Fruit fly (Drosophila melanogaster) whole organism, prepupa: ENCODE data around the gene smo.

Source experiments
- Blimp-1 ChIP-seq: fragments of 200-800 bp; sonication (Bioruptor generic); optimal IDR thresholded peaks from 3 replicates; lab custom pipeline; 2017; ENCODE audit warnings: missing biosample characterization, missing genetic modification characterization, mild to moderate bottlenecking, moderate library complexity, missing genetic modification reagents
- CG10669 ChIP-seq: fragments of 200-800 bp; sonication (Bioruptor generic); optimal IDR thresholded peaks from 3 replicates; lab custom pipeline; 2018; ENCODE audit warnings: missing biosample characterization, mild to moderate bottlenecking, missing genetic modification characterization, moderate library complexity
- CG11294 ChIP-seq: fragments of 200-800 bp; sonication (Bioruptor generic); IDR thresholded peaks from 2 replicates; pipeline ENCODE4 v1.3.6; 2022; ENCODE audit warnings: missing biosample characterization, missing genetic modification characterization
- CG11762 ChIP-seq: fragments of 200-800 bp; sonication (Bioruptor generic); optimal IDR thresholded peaks from 3 replicates; lab custom pipeline; 2016; ENCODE audit warnings: missing biosample characterization, missing genetic modification characterization; ENCODE audit not compliant: insufficient read depth
- CG15336 ChIP-seq: fragments of 200-800 bp; sonication (Bioruptor generic); IDR thresholded peaks from 2 replicates; pipeline ENCODE4 v1.3.6; 2022; ENCODE audit warnings: missing biosample characterization, missing genetic modification characterization
- CG1621 ChIP-seq: fragments of 200-800 bp; sonication (Bioruptor generic); optimal IDR thresholded peaks from 3 replicates; lab custom pipeline; 2018; ENCODE audit warnings: missing biosample characterization, mild to moderate bottlenecking, missing genetic modification characterization
- CG16779 ChIP-seq: fragments of 200-800 bp; sonication (Bioruptor generic); optimal IDR thresholded peaks from 3 replicates; lab custom pipeline; 2017; ENCODE audit warnings: missing biosample characterization, mild to moderate bottlenecking, missing genetic modification characterization
- CG31627 ChIP-seq: fragments of 200-800 bp; sonication (Bioruptor generic); optimal IDR thresholded peaks from 3 replicates; lab custom pipeline; 2016; ENCODE audit warnings: missing biosample characterization, missing genetic modification characterization
- CG32006 ChIP-seq: fragments of 200-800 bp; sonication (Bioruptor generic); optimal IDR thresholded peaks from 3 replicates; lab custom pipeline; 2017; ENCODE audit warnings: missing biosample characterization, mild to moderate bottlenecking, missing genetic modification characterization
- CG34406 ChIP-seq: fragments of 200-800 bp; sonication (Bioruptor generic); optimal IDR thresholded peaks from 3 replicates; lab custom pipeline; 2016; ENCODE audit warnings: missing biosample characterization, missing genetic modification characterization
- CG3919 ChIP-seq: fragments of 200-800 bp; sonication (Bioruptor generic); optimal IDR thresholded peaks from 3 replicates; lab custom pipeline; 2016; ENCODE audit warnings: missing biosample characterization, missing genetic modification characterization
- CG4318 ChIP-seq: fragments of 200-800 bp; sonication (Bioruptor generic); optimal IDR thresholded peaks from 3 replicates; lab custom pipeline; 2017; ENCODE audit warnings: missing biosample characterization, mild to moderate bottlenecking, missing genetic modification characterization
- CG6276 ChIP-seq: fragments of 200-800 bp; sonication (Bioruptor generic); optimal IDR thresholded peaks from 2 replicates; lab custom pipeline; 2017; ENCODE audit warnings: missing biosample characterization, mild to moderate bottlenecking, missing genetic modification characterization
- CG6792 ChIP-seq: fragments of 200-800 bp; sonication (Bioruptor generic); optimal IDR thresholded peaks from 3 replicates; lab custom pipeline; 2016; ENCODE audit warnings: missing biosample characterization, missing genetic modification characterization
- CG6808 ChIP-seq: fragments of 200-800 bp; sonication (Bioruptor generic); optimal IDR thresholded peaks from 3 replicates; lab custom pipeline; 2017; ENCODE audit warnings: missing biosample characterization, missing genetic modification characterization, mild to moderate bottlenecking, moderate library complexity, missing genetic modification reagents
- CG6854 ChIP-seq: fragments of 200-800 bp; sonication (Bioruptor generic); optimal IDR thresholded peaks from 2 replicates; lab custom pipeline; 2017; ENCODE audit warnings: missing biosample characterization, mild to moderate bottlenecking, missing genetic modification characterization
- CG7368 ChIP-seq: fragments of 200-800 bp; sonication (Bioruptor generic); optimal IDR thresholded peaks from 3 replicates; lab custom pipeline; 2016; ENCODE audit warnings: missing biosample characterization, missing genetic modification characterization
- CG8119 ChIP-seq: fragments of 200-800 bp; sonication (Bioruptor generic); IDR thresholded peaks from 3 replicates; pipeline ENCODE4 v1.3.6; 2022; ENCODE audit warnings: missing biosample characterization, missing genetic modification characterization
- CG8319 ChIP-seq: fragments of 200-800 bp; sonication (Bioruptor generic); optimal IDR thresholded peaks from 3 replicates; lab custom pipeline; 2016; ENCODE audit warnings: missing biosample characterization, missing genetic modification characterization
- CG8632 ChIP-seq: fragments of 200-800 bp; sonication (Bioruptor generic); optimal IDR thresholded peaks from 3 replicates; lab custom pipeline; 2016; ENCODE audit warnings: missing biosample characterization, missing genetic modification characterization
- CG9139 ChIP-seq: fragments of 200-800 bp; sonication (Bioruptor generic); optimal IDR thresholded peaks from 3 replicates; lab custom pipeline; 2017; ENCODE audit warnings: missing biosample characterization, mild to moderate bottlenecking, missing genetic modification characterization
- Eip78C ChIP-seq: fragments of 200-800 bp; sonication (Bioruptor generic); peaks from one replicate; lab custom pipeline; 2016; ENCODE audit warnings: missing biosample characterization, missing genetic modification characterization
- Eip93F ChIP-seq: fragments of 200-800 bp; sonication (Bioruptor generic); optimal IDR thresholded peaks from 2 replicates; lab custom pipeline; 2016; ENCODE audit warnings: missing biosample characterization, mild to moderate bottlenecking, missing genetic modification characterization
- Ets21C ChIP-seq: fragments of 200-800 bp; sonication (Bioruptor generic); optimal IDR thresholded peaks from 3 replicates; lab custom pipeline; 2016; ENCODE audit warnings: missing biosample characterization, missing genetic modification characterization
- Ets96B ChIP-seq: fragments of 200-800 bp; optimal IDR thresholded peaks from 2 replicates; lab custom pipeline; 2019; ENCODE audit warnings: missing biosample characterization, mild to moderate bottlenecking, missing genetic modification characterization, moderate library complexity
- Gug ChIP-seq: fragments of 200-800 bp; sonication (Bioruptor generic); IDR thresholded peaks from 2 replicates; pipeline ENCODE4 v1.3.6; 2022; ENCODE audit warnings: missing biosample characterization, missing genetic modification characterization
- Hr38 ChIP-seq: sonication (Bioruptor generic); optimal IDR thresholded peaks from 2 replicates; lab custom pipeline; 2016; ENCODE audit warnings: missing biosample characterization, missing genetic modification characterization
- Lpt ChIP-seq: fragments of 200-800 bp; sonication (Bioruptor generic); optimal IDR thresholded peaks from 3 replicates; lab custom pipeline; 2016; ENCODE audit warnings: missing biosample characterization, missing genetic modification characterization
- Met ChIP-seq: fragments of 200-800 bp; sonication (Bioruptor generic); optimal IDR thresholded peaks from 3 replicates; lab custom pipeline; 2016; ENCODE audit warnings: missing biosample characterization, missing genetic modification characterization
- OdsH ChIP-seq: fragments of 200-800 bp; sonication (Bioruptor generic); optimal IDR thresholded peaks from 3 replicates; lab custom pipeline; 2016; ENCODE audit warnings: missing biosample characterization, missing genetic modification characterization
- Sox102F ChIP-seq: fragments of 200-800 bp; sonication (Bioruptor generic); optimal IDR thresholded peaks from 2 replicates; lab custom pipeline; 2016; ENCODE audit warnings: missing biosample characterization, mild to moderate bottlenecking, missing genetic modification characterization
- Sox14 ChIP-seq: fragments of 200-800 bp; sonication (Bioruptor generic); optimal IDR thresholded peaks from 3 replicates; lab custom pipeline; 2016; ENCODE audit warnings: missing biosample characterization, missing genetic modification characterization
- Sox15 ChIP-seq: fragments of 200-800 bp; sonication (Bioruptor generic); optimal IDR thresholded peaks from 3 replicates; lab custom pipeline; 2016; ENCODE audit warnings: missing biosample characterization, missing genetic modification characterization
- achi ChIP-seq: fragments of 200-800 bp; sonication (Bioruptor generic); optimal IDR thresholded peaks from 3 replicates; lab custom pipeline; 2016; ENCODE audit warnings: missing biosample characterization, missing genetic modification characterization
- acj6 ChIP-seq: fragments of 200-800 bp; sonication (Bioruptor generic); optimal IDR thresholded peaks from 3 replicates; lab custom pipeline; 2016; ENCODE audit warnings: missing biosample characterization, missing genetic modification characterization
- cyc ChIP-seq: fragments of 200-800 bp; sonication (Bioruptor generic); optimal IDR thresholded peaks from 3 replicates; lab custom pipeline; 2016; ENCODE audit warnings: missing biosample characterization, missing genetic modification characterization
- dac ChIP-seq: fragments of 200-800 bp; sonication (Bioruptor generic); optimal IDR thresholded peaks from 2 replicates; lab custom pipeline; 2017; ENCODE audit warnings: missing biosample characterization, mild to moderate bottlenecking, missing genetic modification characterization
- dsx ChIP-seq: fragments of 200-800 bp; optimal IDR thresholded peaks from 3 replicates; lab custom pipeline; 2019; ENCODE audit warnings: missing biosample characterization, mild to moderate bottlenecking, missing genetic modification characterization, moderate library complexity; ENCODE audit not compliant: poor library complexity, severe bottlenecking
- esn ChIP-seq: fragments of 200-800 bp; sonication (Bioruptor generic); optimal IDR thresholded peaks from 2 replicates; lab custom pipeline; 2016; ENCODE audit warnings: missing biosample characterization, mild to moderate bottlenecking, missing genetic modification characterization, moderate library complexity
- fd59A ChIP-seq: fragments of 200-800 bp; sonication (Bioruptor generic); optimal IDR thresholded peaks from 2 replicates; lab custom pipeline; 2017; ENCODE audit warnings: missing biosample characterization, mild to moderate bottlenecking, missing genetic modification characterization, missing genetic modification reagents
- fd85E ChIP-seq: fragments of 200-800 bp; sonication (Bioruptor generic); optimal IDR thresholded peaks from 3 replicates; lab custom pipeline; 2016; ENCODE audit warnings: missing biosample characterization, missing genetic modification characterization
- fkh ChIP-seq: fragments of 200-800 bp; sonication (Bioruptor generic); optimal IDR thresholded peaks from 3 replicates; lab custom pipeline; 2017; ENCODE audit warnings: missing biosample characterization, mild to moderate bottlenecking, missing genetic modification characterization, moderate library complexity
- lz ChIP-seq: fragments of 200-800 bp; sonication (Bioruptor generic); optimal IDR thresholded peaks from 3 replicates; lab custom pipeline; 2016; ENCODE audit warnings: missing biosample characterization, missing genetic modification characterization
- net ChIP-seq: fragments of 200-800 bp; sonication (Bioruptor generic); optimal IDR thresholded peaks from 3 replicates; lab custom pipeline; 2016; ENCODE audit warnings: missing biosample characterization, missing genetic modification characterization
- pdm3 ChIP-seq: fragments of 200-800 bp; sonication (Bioruptor generic); optimal IDR thresholded peaks from 3 replicates; lab custom pipeline; 2016; ENCODE audit warnings: missing biosample characterization, missing genetic modification characterization
- salr ChIP-seq, 2 experiments: fragments of 200-800 bp; sonication (Bioruptor generic); optimal IDR thresholded peaks; 3 replicates each; lab custom pipeline; 2016 to 2018; ENCODE audit warnings: missing biosample characterization in 2 of 2, missing genetic modification characterization in 2 of 2, mild to moderate bottlenecking in 1 of 2
- spab ChIP-seq: fragments of 200-800 bp; sonication (Bioruptor generic); optimal IDR thresholded peaks from 2 replicates; lab custom pipeline; 2017; ENCODE audit warnings: missing biosample characterization, mild to moderate bottlenecking, missing genetic modification characterization, missing genetic modification reagents
- ss ChIP-seq, 2 experiments: fragments of 200-800 bp; sonication (Bioruptor generic); optimal IDR thresholded peaks; 2 replicates in 1 of 2; 3 replicates in 1 of 2; lab custom pipeline; 2017 to 2018; ENCODE audit warnings: mild to moderate bottlenecking in 2 of 2, missing biosample characterization in 2 of 2, missing genetic modification characterization in 2 of 2, moderate library complexity in 1 of 2
- svp ChIP-seq: fragments of 200-800 bp; sonication (Bioruptor generic); peaks from one replicate; lab custom pipeline; 2016; ENCODE audit warnings: missing biosample characterization, missing genetic modification characterization
- topi ChIP-seq: fragments of 200-800 bp; sonication (Bioruptor generic); optimal IDR thresholded peaks from 3 replicates; lab custom pipeline; 2016; ENCODE audit warnings: missing biosample characterization, missing genetic modification characterization
- vri ChIP-seq: fragments of 200-800 bp; sonication (Bioruptor generic); optimal IDR thresholded peaks from 3 replicates; lab custom pipeline; 2016; ENCODE audit warnings: missing biosample characterization, mild to moderate bottlenecking, missing genetic modification characterization

smo gene

DNA sequence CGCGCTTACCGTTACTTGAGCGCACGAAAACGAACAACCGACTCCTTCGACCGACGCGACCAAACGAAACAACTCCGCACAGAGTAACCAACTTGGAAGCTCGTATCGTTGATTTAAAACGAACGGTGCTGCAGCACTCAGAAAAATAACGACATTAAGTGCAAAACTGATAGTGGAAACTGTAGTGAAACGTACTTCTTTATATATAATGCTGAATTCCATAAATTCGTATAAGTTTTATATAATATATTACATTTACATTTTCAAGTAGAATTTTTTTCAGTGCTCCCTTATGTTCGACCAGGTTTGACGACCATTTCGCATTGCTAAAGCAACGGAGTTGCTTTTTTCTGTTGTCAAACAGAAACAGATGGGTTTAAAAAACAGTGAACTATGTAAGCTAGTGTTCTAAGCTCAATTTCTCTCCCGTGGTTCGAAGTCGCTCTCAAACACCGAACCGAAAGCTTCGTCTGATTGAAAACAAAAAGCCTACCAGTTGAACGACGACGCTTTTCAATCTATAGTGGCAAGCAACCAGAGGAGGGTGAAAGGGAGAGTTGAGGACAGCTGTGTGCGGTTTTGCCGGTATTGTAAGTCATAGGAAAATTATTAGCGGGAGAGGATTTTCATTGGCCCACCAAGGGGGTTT, 9.8 kb upstream of the smo start, which contains the start of gene CG17075:
Gene CG17075 (minus strand): TSS at position 65 of the 649 bp plus-strand sequence.
- TF ChIP-seq Hr38 (GFP tag; lab: Kevin White, UChicago) (no peak), topi (GFP tag; lab: Kevin White, UChicago) (peak; percentile 79), CG32006 (GFP tag; lab: Kevin White, UChicago) (peak; percentile 96), lz (GFP tag; lab: Kevin White, UChicago) (peak; percentile 75), CG4318 (GFP tag; lab: Kevin White, UChicago) (no peak), Sox14 (GFP tag; lab: Kevin White, UChicago) (peak; percentile 77), pdm3 (no peak), Met (GFP tag; lab: Kevin White, UChicago) (no peak), CG3919 (GFP tag; lab: Kevin White, UChicago) (peak; percentile 90), CG11762 (peak; percentile 82), CG8319 (GFP tag; lab: Kevin White, UChicago) (peak; percentile 75), ss (GFP tag; optimal IDR thresholded peaks at IDR 0.05; lab: Kevin White, UChicago) (peak; percentile 73 to 82), CG6792 (GFP tag; lab: Kevin White, UChicago) (peak; percentile 82), esn (GFP tag; lab: Kevin White, UChicago) (peak; percentile 88), spab (GFP tag; lab: Kevin White, UChicago) (no peak), OdsH (GFP tag; lab: Kevin White, UChicago) (peak; percentile 92), Sox15 (GFP tag; lab: Kevin White, UChicago) (peak; percentile 65), dsx (peak; percentile 78), CG6854 (no peak), CG31627 (GFP tag; lab: Kevin White, UChicago) (peak; percentile 69), svp (no peak), Gug (GFP tag; lab: Robert Waterston, UW) (peak; percentile 92), CG10669 (GFP tag; lab: Kevin White, UChicago) (peak; percentile 80), Lpt (GFP tag; lab: Kevin White, UChicago) (peak; percentile 89), vri (GFP tag; lab: Kevin White, UChicago) (no peak), acj6 (GFP tag; lab: Kevin White, UChicago) (peak; percentile 86), dac (GFP tag; lab: Kevin White, UChicago) (peak; percentile 90), CG6808 (GFP tag; lab: Kevin White, UChicago) (peak; percentile 71), CG8632 (GFP tag; lab: Kevin White, UChicago) (peak; percentile 78), salr (GFP tag; optimal IDR thresholded peaks at IDR 0.05; lab: Kevin White, UChicago) (peak; percentile 58 to 83), achi (peak; percentile 89), Eip78C (GFP tag; lab: Kevin White, UChicago) (peak; percentile 95), CG6276 (GFP tag; lab: Kevin White, UChicago) (peak; percentile 93), CG15336 (GFP tag; lab: Robert Waterston, UW) (peak; percentile 98), cyc (GFP tag; lab: Kevin White, UChicago) (peak; percentile 77), CG11294 (GFP tag; lab: Robert Waterston, UW) (peak; percentile 83), Eip93F (no peak), net (GFP tag; lab: Kevin White, UChicago) (peak; percentile 93), Ets96B (tag; lab: Kevin White, UChicago) (peak; percentile 87), fd85E (GFP tag; lab: Kevin White, UChicago) (peak; percentile 32), CG34406 (GFP tag; lab: Kevin White, UChicago) (peak; percentile 80), CG8119 (GFP tag; lab: Robert Waterston, UW) (peak; percentile 97), CG16779 (peak; percentile 89), fd59A (GFP tag; lab: Kevin White, UChicago) (peak; percentile 72), Sox102F (no peak), CG9139 (GFP tag; lab: Kevin White, UChicago) (peak; percentile 34), CG1621 (tag; lab: Kevin White, UChicago) (peak; percentile 74), Ets21C (GFP tag; lab: Kevin White, UChicago) (no peak), Blimp-1 (GFP tag; lab: Kevin White, UChicago) (peak; percentile 46), CG7368 (GFP tag; lab: Kevin White, UChicago) (peak; percentile 81), fkh (peak; percentile 67)
